Worm (Caenorhabditis elegans) whole organism, early embryonic: ENCODE data around the gene F59E12.3.
"Not testable (repeated sequence)": the region's sequence is repeated elsewhere in the genome, so short reads cannot be mapped to it uniquely, and the experiment has no call there.

ENCODE experiments used
- ama-1 ChIP-seq: fragments of 150-350 bp; optimal IDR thresholded peaks from 2 replicates; lab custom pipeline; 2014
- sea-1 ChIP-seq: fragments of 200-800 bp; sonication (Bioruptor generic); conservative IDR thresholded peaks from 2 replicates; pipeline ENCODE4 v1.3.6; 2022; ENCODE audit warnings: missing genetic modification characterization, missing compliant biosample characterization
- tbx-37 ChIP-seq: fragments of 200-800 bp; sonication (Bioruptor generic); conservative IDR thresholded peaks from 2 replicates; pipeline ENCODE4 v1.3.6; 2022; ENCODE audit warnings: missing genetic modification reagents, missing genetic modification characterization, missing compliant biosample characterization

DNA sequence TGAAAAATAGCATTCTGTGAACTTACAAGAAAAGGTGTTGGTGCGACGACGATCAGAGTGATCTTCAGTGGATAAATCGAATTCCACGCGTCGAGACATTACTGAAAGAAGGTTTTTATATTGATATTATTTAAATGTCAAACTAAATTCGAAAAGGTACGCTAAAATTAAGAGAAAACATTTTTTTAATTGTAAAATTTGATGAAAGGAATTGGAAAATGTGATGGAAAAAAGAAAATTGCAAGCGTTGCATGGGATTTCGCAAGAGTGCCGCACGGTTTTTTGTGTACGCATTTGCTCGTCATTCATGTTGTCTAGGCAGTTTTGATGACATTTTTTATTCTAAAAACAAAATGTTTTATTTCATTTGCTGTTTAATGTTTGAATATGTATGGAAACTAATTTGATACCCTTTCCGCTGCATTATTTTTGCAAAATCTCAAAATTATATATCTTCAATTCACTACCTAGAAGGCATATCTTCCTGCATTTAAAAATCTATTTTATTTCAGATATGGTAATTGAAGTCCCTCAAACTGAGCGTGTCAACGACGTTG lies 15.7 kb upstream of the F59E12.3 start, which contains the start of the genes eif-3.L and npl-4.2:
- not testable (repeated sequence) for TF ChIP-seq ama-1 (lab: Kevin White, UChicago); sea-1 (GFP tag; lab: Robert Waterston, UW); tbx-37
